Fruit fly (Drosophila melanogaster) whole organism, embryonic: ENCODE measurements around the gene CG6933.
A peak's percentile ranks its signal among the peaks of the same experiment; 100 is the strongest.

Experiments
- Atf6 ChIP-seq: fragments of 200-800 bp; sonication (Bioruptor generic); IDR thresholded peaks from 2 replicates; pipeline ENCODE4 v1.3.6; 2022; ENCODE audit warnings: missing biosample characterization, missing genetic modification characterization
- BEAF-32 ChIP-seq: fragments of 200-800 bp; sonication (Bioruptor generic); optimal IDR thresholded peaks from 3 replicates; lab custom pipeline; 2017; ENCODE audit warnings: missing biosample characterization, missing genetic modification characterization, mild to moderate bottlenecking, moderate library complexity, missing genetic modification reagents
- BtbVII ChIP-seq: fragments of 200-800 bp; sonication (Bioruptor generic); optimal IDR thresholded peaks from 3 replicates; lab custom pipeline; 2017; ENCODE audit warnings: missing biosample characterization, mild to moderate bottlenecking, missing genetic modification characterization
- CG10462 ChIP-seq: fragments of 200-800 bp; sonication (Bioruptor generic); optimal IDR thresholded peaks from 2 replicates; lab custom pipeline; 2016; ENCODE audit warnings: missing biosample characterization, missing genetic modification characterization
- CG11093 ChIP-seq: fragments of 200-800 bp; sonication (Bioruptor generic); IDR thresholded peaks from 3 replicates; pipeline ENCODE4 v1.3.6; 2022; ENCODE audit warnings: missing biosample characterization, missing genetic modification characterization
- CG12155 ChIP-seq: fragments of 200-800 bp; sonication (Bioruptor generic); optimal IDR thresholded peaks from 3 replicates; lab custom pipeline; 2016; ENCODE audit warnings: missing biosample characterization, missing genetic modification characterization
- CG13296 ChIP-seq: fragments of 200-800 bp; sonication (Bioruptor generic); optimal IDR thresholded peaks from 3 replicates; lab custom pipeline; 2018; ENCODE audit warnings: missing biosample characterization, mild to moderate bottlenecking, missing genetic modification characterization
- CG16863 ChIP-seq: fragments of 200-800 bp; sonication (Bioruptor generic); optimal IDR thresholded peaks from 3 replicates; lab custom pipeline; 2016; ENCODE audit warnings: missing biosample characterization, missing genetic modification characterization
- CG18599 ChIP-seq: fragments of 200-800 bp; sonication (Bioruptor generic); optimal IDR thresholded peaks from 3 replicates; lab custom pipeline; 2017; ENCODE audit warnings: missing biosample characterization, missing genetic modification characterization, mild to moderate bottlenecking, moderate library complexity, missing genetic modification reagents
- CG2120 ChIP-seq: fragments of 200-800 bp; sonication (Bioruptor generic); optimal IDR thresholded peaks from 3 replicates; lab custom pipeline; 2016; ENCODE audit warnings: missing biosample characterization, missing genetic modification characterization
- CG2712 ChIP-seq: fragments of 200-800 bp; optimal IDR thresholded peaks from 3 replicates; lab custom pipeline; 2019; ENCODE audit warnings: missing biosample characterization, mild to moderate bottlenecking, missing genetic modification characterization, moderate library complexity
- CG34376 ChIP-seq: fragments of 200-800 bp; sonication (Bioruptor generic); optimal IDR thresholded peaks from 2 replicates; lab custom pipeline; 2018; ENCODE audit warnings: missing biosample characterization, mild to moderate bottlenecking, missing genetic modification characterization
- Dp ChIP-seq: fragments of 200-800 bp; sonication (Bioruptor generic); optimal IDR thresholded peaks from 2 replicates; lab custom pipeline; 2018; ENCODE audit warnings: missing biosample characterization, mild to moderate bottlenecking, missing genetic modification characterization, moderate library complexity
- Dref ChIP-seq: fragments of 200-800 bp; sonication (Bioruptor generic); IDR thresholded peaks from 2 replicates; pipeline ENCODE4 v1.3.6; 2022; ENCODE audit warnings: missing biosample characterization, missing genetic modification characterization
- E2f1 ChIP-seq: fragments of 200-800 bp; sonication (Bioruptor generic); IDR thresholded peaks from 2 replicates; pipeline ENCODE4 v1.3.6; 2022; ENCODE audit warnings: missing biosample characterization, missing genetic modification characterization
- E2f2 ChIP-seq: fragments of 200-800 bp; sonication (Bioruptor generic); IDR thresholded peaks from 2 replicates; pipeline ENCODE4 v1.3.6; 2022; ENCODE audit warnings: missing biosample characterization, missing genetic modification characterization
- Ets65A ChIP-seq: fragments of 200-800 bp; sonication (Bioruptor generic); peaks from one replicate; lab custom pipeline; 2016; ENCODE audit warnings: missing biosample characterization, missing genetic modification characterization
- Fer1 ChIP-seq: fragments of 200-800 bp; sonication (Bioruptor generic); optimal IDR thresholded peaks from 2 replicates; lab custom pipeline; 2017; ENCODE audit warnings: missing biosample characterization, mild to moderate bottlenecking, missing genetic modification characterization
- GATAe ChIP-seq: fragments of 200-800 bp; sonication (Bioruptor generic); conservative IDR thresholded peaks from 2 replicates; pipeline ENCODE4 v1.3.6; 2022; ENCODE audit warnings: missing biosample characterization, missing genetic modification characterization
- HHEX ChIP-seq: fragments of 200-800 bp; sonication (Bioruptor generic); optimal IDR thresholded peaks from 3 replicates; lab custom pipeline; 2017; ENCODE audit warnings: missing biosample characterization, mild to moderate bottlenecking, missing genetic modification characterization, missing genetic modification reagents
- Hey ChIP-seq: fragments of 200-800 bp; sonication (Bioruptor generic); optimal IDR thresholded peaks from 3 replicates; lab custom pipeline; 2018; ENCODE audit warnings: missing biosample characterization, mild to moderate bottlenecking, missing genetic modification characterization
- HmgZ ChIP-seq: fragments of 200-800 bp; sonication (Bioruptor generic); optimal IDR thresholded peaks from 2 replicates; lab custom pipeline; 2018; ENCODE audit warnings: missing biosample characterization, mild to moderate bottlenecking, missing genetic modification characterization
- Med ChIP-seq: fragments of 200-800 bp; sonication (Bioruptor generic); peaks from one replicate; lab custom pipeline; 2016; ENCODE audit warnings: missing biosample characterization, missing genetic modification characterization, mild to moderate bottlenecking, inconsistent platforms, moderate library complexity
- Mes4 ChIP-seq: fragments of 200-800 bp; sonication (Bioruptor generic); optimal IDR thresholded peaks from 2 replicates; lab custom pipeline; 2016; ENCODE audit warnings: missing biosample characterization, missing genetic modification characterization
- Myb ChIP-seq: fragments of 200-800 bp; sonication (Bioruptor generic); optimal IDR thresholded peaks from 2 replicates; lab custom pipeline; 2016; ENCODE audit warnings: missing biosample characterization, missing genetic modification characterization
- Pdp1 ChIP-seq, 2 experiments: fragments of 200-800 bp; sonication (Bioruptor generic); optimal IDR thresholded peaks; 3 replicates each; lab custom pipeline; 2016; ENCODE audit warnings: missing biosample characterization in 2 of 2, missing genetic modification characterization in 2 of 2, mild to moderate bottlenecking in 1 of 2, moderate library complexity in 1 of 2
- croc ChIP-seq: fragments of 200-800 bp; sonication (Bioruptor generic); conservative IDR thresholded peaks from 3 replicates; pipeline ENCODE4 v1.3.6; 2022; ENCODE audit warnings: missing biosample characterization, missing genetic modification characterization
- cwo ChIP-seq: fragments of 200-800 bp; sonication (Bioruptor generic); optimal IDR thresholded peaks from 3 replicates; lab custom pipeline; 2017; ENCODE audit warnings: missing biosample characterization, missing genetic modification characterization, mild to moderate bottlenecking, moderate library complexity, missing genetic modification reagents
- en ChIP-seq: fragments of 200-800 bp; sonication (Bioruptor generic); optimal IDR thresholded peaks from 2 replicates; lab custom pipeline; 2016; ENCODE audit warnings: missing biosample characterization, missing genetic modification characterization
- exex ChIP-seq: fragments of 200-800 bp; sonication (Bioruptor generic); optimal IDR thresholded peaks from 4 replicates; lab custom pipeline; 2018; ENCODE audit warnings: missing biosample characterization, mild to moderate bottlenecking, missing genetic modification characterization, moderate library complexity
- grau ChIP-seq: fragments of 200-800 bp; optimal IDR thresholded peaks from 3 replicates; lab custom pipeline; 2019; ENCODE audit warnings: missing biosample characterization, mild to moderate bottlenecking, missing genetic modification characterization, moderate library complexity
- grn ChIP-seq: fragments of 200-800 bp; sonication (Bioruptor generic); optimal IDR thresholded peaks from 3 replicates; lab custom pipeline; 2017; ENCODE audit warnings: missing biosample characterization, missing genetic modification characterization
- gro ChIP-seq: fragments of 200-800 bp; sonication (Bioruptor generic); optimal IDR thresholded peaks from 2 replicates; lab custom pipeline; 2016; ENCODE audit warnings: missing biosample characterization, missing genetic modification characterization
- h ChIP-seq: fragments of >200 bp; optimal IDR thresholded peaks from 2 replicates; lab custom pipeline; 2017
- ken ChIP-seq: fragments of 200-800 bp; sonication (Bioruptor generic); IDR thresholded peaks from 3 replicates; pipeline ENCODE4 v1.3.6; 2022; ENCODE audit warnings: missing biosample characterization, missing genetic modification characterization
- mirr ChIP-seq: fragments of 200-800 bp; sonication (Bioruptor generic); optimal IDR thresholded peaks from 3 replicates; lab custom pipeline; 2018; ENCODE audit warnings: missing biosample characterization, mild to moderate bottlenecking, missing genetic modification characterization
- nau ChIP-seq: fragments of 200-800 bp; sonication (Bioruptor generic); optimal IDR thresholded peaks from 3 replicates; lab custom pipeline; 2017; ENCODE audit warnings: missing biosample characterization, mild to moderate bottlenecking, missing genetic modification characterization, missing genetic modification reagents
- nmo ChIP-seq: fragments of 200-800 bp; sonication (Bioruptor generic); optimal IDR thresholded peaks from 2 replicates; lab custom pipeline; 2018; ENCODE audit warnings: missing biosample characterization, mild to moderate bottlenecking, missing genetic modification characterization, moderate library complexity
- phol ChIP-seq: fragments of 200-800 bp; sonication (Bioruptor generic); optimal IDR thresholded peaks from 3 replicates; lab custom pipeline; 2018; ENCODE audit warnings: missing biosample characterization, mild to moderate bottlenecking, missing genetic modification characterization, moderate library complexity
- salm ChIP-seq: fragments of 200-800 bp; sonication (Bioruptor generic); optimal IDR thresholded peaks from 2 replicates; lab custom pipeline; 2018; ENCODE audit warnings: missing biosample characterization, mild to moderate bottlenecking, missing genetic modification characterization
- scrt ChIP-seq: fragments of 200-800 bp; sonication (Bioruptor generic); optimal IDR thresholded peaks from 2 replicates; lab custom pipeline; 2018; ENCODE audit warnings: missing biosample characterization, mild to moderate bottlenecking, missing genetic modification characterization, moderate library complexity
- sd ChIP-seq: fragments of 200-800 bp; sonication (Bioruptor generic); optimal IDR thresholded peaks from 3 replicates; lab custom pipeline; 2018; ENCODE audit warnings: missing biosample characterization, mild to moderate bottlenecking, missing genetic modification characterization, moderate library complexity
- slou ChIP-seq: fragments of 200-800 bp; sonication (Bioruptor generic); optimal IDR thresholded peaks from 3 replicates; lab custom pipeline; 2016; ENCODE audit warnings: missing biosample characterization, missing genetic modification characterization
- sqz ChIP-seq: fragments of 200-800 bp; sonication (Bioruptor generic); optimal IDR thresholded peaks from 3 replicates; lab custom pipeline; 2018; ENCODE audit warnings: missing biosample characterization, mild to moderate bottlenecking, missing genetic modification characterization
- stwl ChIP-seq: fragments of 200-800 bp; sonication (Bioruptor generic); optimal IDR thresholded peaks from 3 replicates; lab custom pipeline; 2018; ENCODE audit warnings: missing biosample characterization, mild to moderate bottlenecking, missing genetic modification characterization, moderate library complexity
- sug ChIP-seq: fragments of 200-800 bp; optimal IDR thresholded peaks from 2 replicates; lab custom pipeline; 2019; ENCODE audit warnings: missing biosample characterization, mild to moderate bottlenecking, missing genetic modification characterization, moderate library complexity
- zfh2 ChIP-seq: fragments of 200-800 bp; sonication (Bioruptor generic); optimal IDR thresholded peaks from 2 replicates; lab custom pipeline; 2016; ENCODE audit warnings: missing biosample characterization, missing genetic modification characterization

Gene CG6933

DNA sequence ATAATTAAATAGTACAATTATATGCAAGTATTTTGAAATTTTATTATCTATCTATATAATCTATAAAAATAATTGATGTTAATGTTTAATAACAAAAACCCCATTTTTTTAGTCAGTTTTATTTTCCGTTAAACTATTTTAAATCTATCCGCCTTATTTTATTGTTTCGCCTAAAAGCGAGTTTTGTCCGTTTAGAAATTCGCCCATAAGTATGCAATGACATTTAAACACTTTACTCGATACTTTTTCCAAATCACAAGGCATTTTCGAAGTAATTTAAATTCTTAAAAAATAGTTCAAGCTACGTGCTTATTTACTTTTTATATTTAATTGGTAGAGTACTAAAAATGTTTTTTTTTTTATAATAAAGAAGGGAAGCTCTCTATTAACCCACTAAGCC lies 698 bp upstream of the CG6933 start:
- TF ChIP-seq E2f1 (no peak), HHEX (no peak), Dp (GFP tag; lab: Kevin White, UChicago) (peak; percentile 41), E2f2 (GFP tag; lab: Robert Waterston, UW) (peak; percentile 44), CG13296 (no peak), CG12155 (GFP tag; lab: Kevin White, UChicago) (peak; percentile 67), Ets65A (no peak), stwl (tag; lab: Kevin White, UChicago) (peak; percentile 6), CG16863 (peak; percentile 55), Myb (peak; percentile 84), CG11093 (GFP tag; lab: Robert Waterston, UW) (no peak), BEAF-32 (GFP tag; lab: Kevin White, UChicago) (peak; percentile 30)
- TF ChIP-seq, all 482 proteins: peak for 7

DNA sequence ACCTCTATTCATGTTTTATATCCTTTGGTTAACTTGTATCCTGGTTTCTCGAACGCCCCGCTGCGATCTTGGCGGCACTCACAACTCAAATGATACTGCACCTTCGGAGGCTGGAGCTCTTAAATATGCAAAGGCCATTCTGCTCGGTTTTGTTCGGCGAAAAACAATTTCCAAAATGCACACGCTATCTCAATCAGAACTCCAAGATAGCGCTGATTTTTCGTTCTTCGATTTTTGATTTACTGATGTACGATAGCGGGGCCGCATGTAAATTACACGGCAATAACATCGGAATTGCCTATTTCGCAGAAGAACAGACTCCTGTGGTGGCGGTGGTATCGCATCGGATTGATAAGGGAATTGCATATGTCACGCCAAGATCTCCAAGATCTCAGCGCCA lies 8.2 kb downstream of the CG6933 start, which contains the start of gene CG7017:
TSS of gene CG7017 (minus strand) at position 101 of the 400 bp plus-strand sequence.
- TF ChIP-seq sqz (GFP tag; lab: Kevin White, UChicago) (no peak), CG10462 (no peak), Mes4 (GFP tag; lab: Kevin White, UChicago) (no peak), Fer1 (GFP tag; lab: Kevin White, UChicago) (no peak), zfh2 (GFP tag; lab: Kevin White, UChicago) (no peak)

DNA sequence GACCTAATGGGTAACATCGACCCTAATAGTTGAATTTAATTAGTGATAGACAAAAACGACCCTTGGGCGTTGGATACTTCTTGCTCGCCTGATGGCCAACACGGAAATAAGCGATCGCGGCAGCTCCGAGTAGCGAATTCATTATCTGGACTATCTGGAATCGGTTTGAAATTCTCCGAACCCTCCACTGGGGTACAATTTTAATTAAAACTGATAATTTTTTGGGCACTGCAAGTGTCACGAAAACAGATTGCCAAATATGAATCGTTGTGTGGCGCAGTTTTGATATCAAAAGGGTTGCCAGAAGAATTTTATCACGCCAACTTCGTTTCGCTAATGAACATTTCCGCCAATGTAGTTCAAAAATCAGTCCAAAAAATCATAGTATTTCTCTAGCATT lies 10.3 kb downstream of the CG6933 start:
- TF ChIP-seq grau (tag; lab: Kevin White, UChicago) (no peak), CG2120 (GFP tag; lab: Kevin White, UChicago) (no peak), sug (peak; percentile 20), mirr (peak; percentile 76), sd (peak; percentile 24), phol (tag; lab: Kevin White, UChicago) (no peak), exex (tag; lab: Kevin White, UChicago) (peak; percentile 72), nmo (GFP tag; lab: Kevin White, UChicago) (no peak), nau (GFP tag; lab: Kevin White, UChicago) (no peak)
- TF ChIP-seq, all 482 proteins: peak for 4

DNA sequence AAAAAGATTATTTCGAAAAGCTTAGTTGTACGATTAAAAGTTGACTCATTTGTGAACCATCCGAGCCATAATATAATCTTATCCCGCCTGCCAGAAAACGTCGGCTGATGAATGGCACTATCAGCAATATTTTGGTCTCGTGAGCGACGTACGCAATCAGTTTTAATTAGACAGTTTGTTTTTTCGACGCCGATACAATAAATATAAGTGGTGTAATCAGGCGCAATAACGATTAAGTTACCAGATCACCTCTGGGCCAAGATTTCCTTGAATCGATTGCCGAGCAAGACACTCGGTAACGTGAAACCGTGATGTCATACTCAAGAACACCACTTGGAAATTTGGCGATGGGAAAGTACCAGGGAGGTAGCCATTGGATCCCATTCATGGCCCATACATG lies 11.1 kb downstream of the CG6933 start:
- TF ChIP-seq mirr, result peak; percentile 98
- TF ChIP-seq scrt (GFP tag; lab: Kevin White, UChicago), result no peak
- peak; percentile 96 for TF ChIP-seq grn
- peak; percentile 90 for TF ChIP-seq CG34376 (GFP tag; lab: Kevin White, UChicago)
- peak; percentile 99 for TF ChIP-seq cwo
- no peak for TF ChIP-seq h
- TF ChIP-seq HmgZ (tag; lab: Kevin White, UChicago), result peak; percentile 9
- TF ChIP-seq sug, result peak; percentile 90
- TF ChIP-seq exex (tag; lab: Kevin White, UChicago), result peak; percentile 100
- TF ChIP-seq Pdp1 (GFP tag; optimal IDR thresholded peaks at IDR 0.05; lab: Kevin White, UChicago), result peak in 1 of 2 experiments; percentile 76
- peak; percentile 84 for TF ChIP-seq sd
- TF ChIP-seq ken (GFP tag; lab: Robert Waterston, UW), result no peak
- peak; percentile 34 for TF ChIP-seq salm
- no peak for TF ChIP-seq en (GFP tag; lab: Kevin White, UChicago)
- TF ChIP-seq Atf6, result no peak
- no peak for TF ChIP-seq slou (GFP tag; lab: Kevin White, UChicago)
- TF ChIP-seq Med (GFP tag; lab: Kevin White, UChicago), result peak; percentile 2
- TF ChIP-seq Hey (tag; lab: Kevin White, UChicago), result peak; percentile 75
- no peak for TF ChIP-seq Dref (GFP tag; lab: Robert Waterston, UW)
- peak; percentile 74 for TF ChIP-seq gro (GFP tag; lab: Kevin White, UChicago)
- no peak for TF ChIP-seq croc (GFP tag; lab: Robert Waterston, UW)
- TF ChIP-seq GATAe, result peak; percentile 59
- TF ChIP-seq BtbVII (GFP tag; lab: Kevin White, UChicago), result peak; percentile 23
- no peak for TF ChIP-seq CG2712 (tag; lab: Kevin White, UChicago)
- TF ChIP-seq CG18599, result peak; percentile 24
